Fruit fly (Drosophila melanogaster) whole organism, embryonic: ENCODE results near the gene CG7275.

Source experiments
- Adf1 ChIP-seq: fragments of 200-800 bp; sonication (Bioruptor generic); IDR thresholded peaks from 2 replicates; pipeline ENCODE4 v1.3.6; 2022; ENCODE audit warnings: missing biosample characterization, missing genetic modification characterization
- CG10462 ChIP-seq: fragments of 200-800 bp; sonication (Bioruptor generic); optimal IDR thresholded peaks from 2 replicates; lab custom pipeline; 2016; ENCODE audit warnings: missing biosample characterization, missing genetic modification characterization
- CG11504 ChIP-seq: fragments of 200-800 bp; sonication (Bioruptor generic); optimal IDR thresholded peaks from 3 replicates; lab custom pipeline; 2019; ENCODE audit warnings: missing biosample characterization, mild to moderate bottlenecking, missing genetic modification characterization, moderate library complexity
- CG12219 ChIP-seq: fragments of 200-800 bp; sonication (Bioruptor generic); optimal IDR thresholded peaks from 3 replicates; lab custom pipeline; 2018; ENCODE audit warnings: missing biosample characterization, mild to moderate bottlenecking, missing genetic modification characterization
- CG12236 ChIP-seq: fragments of 200-800 bp; sonication (Bioruptor generic); optimal IDR thresholded peaks from 2 replicates; lab custom pipeline; 2016; ENCODE audit warnings: missing biosample characterization, missing genetic modification characterization
- CG13123 ChIP-seq: fragments of 200-800 bp; sonication (Bioruptor generic); optimal IDR thresholded peaks from 2 replicates; lab custom pipeline; 2016; ENCODE audit warnings: missing biosample characterization, missing genetic modification characterization
- CG14667 ChIP-seq: fragments of 200-800 bp; sonication (Bioruptor generic); IDR thresholded peaks from 2 replicates; pipeline ENCODE4 v1.3.6; 2022; ENCODE audit warnings: missing biosample characterization, missing genetic modification characterization
- CG15479 ChIP-seq: fragments of 200-800 bp; sonication (Bioruptor generic); optimal IDR thresholded peaks from 3 replicates; lab custom pipeline; 2019; ENCODE audit warnings: missing biosample characterization, mild to moderate bottlenecking, missing genetic modification characterization, moderate library complexity
- CG17568 ChIP-seq: fragments of 200-800 bp; sonication (Bioruptor generic); optimal IDR thresholded peaks from 2 replicates; lab custom pipeline; 2018; ENCODE audit warnings: missing biosample characterization, mild to moderate bottlenecking, missing genetic modification characterization, moderate library complexity
- CG17829 ChIP-seq: fragments of 200-800 bp; optimal IDR thresholded peaks from 2 replicates; lab custom pipeline; 2019; ENCODE audit warnings: missing biosample characterization, mild to moderate bottlenecking, missing genetic modification characterization, moderate library complexity
- CG2678 ChIP-seq: fragments of 200-800 bp; sonication (Bioruptor generic); optimal IDR thresholded peaks from 3 replicates; lab custom pipeline; 2019; ENCODE audit warnings: missing biosample characterization, mild to moderate bottlenecking, missing genetic modification characterization, moderate library complexity
- CG2875 ChIP-seq: fragments of 200-800 bp; sonication (Bioruptor generic); optimal IDR thresholded peaks from 2 replicates; lab custom pipeline; 2017; ENCODE audit warnings: missing biosample characterization, mild to moderate bottlenecking, missing genetic modification characterization, missing genetic modification reagents
- CG2889 ChIP-seq: fragments of 200-800 bp; sonication (Bioruptor generic); IDR thresholded peaks from 3 replicates; pipeline ENCODE4 v1.3.6; 2022; ENCODE audit warnings: missing biosample characterization, missing genetic modification characterization
- CG30431 ChIP-seq: fragments of 200-800 bp; sonication (Bioruptor generic); optimal IDR thresholded peaks from 2 replicates; lab custom pipeline; 2017; ENCODE audit warnings: missing biosample characterization, missing genetic modification characterization
- CG5180 ChIP-seq: fragments of 200-800 bp; sonication (Bioruptor generic); optimal IDR thresholded peaks from 3 replicates; lab custom pipeline; 2017; ENCODE audit warnings: missing biosample characterization, missing genetic modification characterization, mild to moderate bottlenecking, moderate library complexity, missing genetic modification reagents
- CG6175 ChIP-seq: fragments of 200-800 bp; sonication (Bioruptor generic); IDR thresholded peaks from 3 replicates; pipeline ENCODE4 v1.3.6; 2022; ENCODE audit warnings: missing biosample characterization, missing genetic modification characterization
- CG6689 ChIP-seq: fragments of 200-800 bp; sonication (Bioruptor generic); IDR thresholded peaks from 2 replicates; pipeline ENCODE4 v1.3.6; 2022; ENCODE audit warnings: missing biosample characterization, missing genetic modification characterization
- CG6813 ChIP-seq: fragments of 200-800 bp; sonication (Bioruptor generic); optimal IDR thresholded peaks from 2 replicates; lab custom pipeline; 2017; ENCODE audit warnings: missing biosample characterization, missing genetic modification characterization, mild to moderate bottlenecking, moderate library complexity, missing genetic modification reagents
- CG9876 ChIP-seq: fragments of 200-800 bp; sonication (Bioruptor generic); optimal IDR thresholded peaks from 2 replicates; lab custom pipeline; 2016; ENCODE audit warnings: missing biosample characterization, missing genetic modification characterization
- CoRest ChIP-seq: fragments of 200-800 bp; sonication (Bioruptor generic); optimal IDR thresholded peaks from 3 replicates; lab custom pipeline; 2018; ENCODE audit warnings: missing biosample characterization, mild to moderate bottlenecking, missing genetic modification characterization, moderate library complexity
- Doc3 ChIP-seq: fragments of 200-800 bp; sonication (Bioruptor generic); IDR thresholded peaks from 3 replicates; pipeline ENCODE4 v1.3.6; 2022; ENCODE audit warnings: missing biosample characterization, missing genetic modification characterization; ENCODE audit not compliant: partially characterized antibody
- Dp ChIP-seq: fragments of 200-800 bp; sonication (Bioruptor generic); optimal IDR thresholded peaks from 2 replicates; lab custom pipeline; 2018; ENCODE audit warnings: missing biosample characterization, mild to moderate bottlenecking, missing genetic modification characterization, moderate library complexity
- Elba2 ChIP-seq: fragments of 200-800 bp; sonication (Bioruptor generic); optimal IDR thresholded peaks from 3 replicates; lab custom pipeline; 2016; ENCODE audit warnings: missing biosample characterization, missing genetic modification characterization
- Ets97D ChIP-seq: fragments of 200-800 bp; sonication (Bioruptor generic); optimal IDR thresholded peaks from 3 replicates; lab custom pipeline; 2016; ENCODE audit warnings: missing biosample characterization, missing genetic modification characterization
- Hr39 ChIP-seq: fragments of >200 bp; optimal IDR thresholded peaks from 2 replicates; lab custom pipeline; 2017
- Lhr ChIP-seq: fragments of 200-800 bp; sonication (Bioruptor generic); optimal IDR thresholded peaks from 3 replicates; lab custom pipeline; 2017; ENCODE audit warnings: mild to moderate bottlenecking, missing biosample characterization, missing genetic modification reagents, missing genetic modification characterization
- MBD-R2 ChIP-seq: fragments of 200-800 bp; sonication (Bioruptor generic); IDR thresholded peaks from 2 replicates; pipeline ENCODE4 v1.3.6; 2022; ENCODE audit warnings: missing biosample characterization, missing genetic modification characterization
- Scr ChIP-seq: fragments of 200-800 bp; sonication (Bioruptor generic); IDR thresholded peaks from 2 replicates; pipeline ENCODE4 v1.3.6; 2022; ENCODE audit warnings: missing biosample characterization, missing genetic modification characterization; ENCODE audit not compliant: partially characterized antibody
- Vsx1 ChIP-seq: fragments of 200-800 bp; sonication (Bioruptor generic); optimal IDR thresholded peaks from 2 replicates; lab custom pipeline; 2017; ENCODE audit warnings: missing biosample characterization, mild to moderate bottlenecking, missing genetic modification characterization, missing genetic modification reagents
- amos ChIP-seq: fragments of 200-800 bp; sonication (Bioruptor generic); IDR thresholded peaks from 2 replicates; pipeline ENCODE4 v1.3.6; 2022; ENCODE audit warnings: missing biosample characterization, missing genetic modification characterization; ENCODE audit not compliant: partially characterized antibody
- ap ChIP-seq: fragments of 200-800 bp; sonication (Bioruptor generic); IDR thresholded peaks from 2 replicates; pipeline ENCODE4 v1.3.6; 2022; ENCODE audit warnings: missing biosample characterization, missing genetic modification characterization
- bcd ChIP-seq: fragments of 200-800 bp; sonication (Bioruptor generic); optimal IDR thresholded peaks from 2 replicates; lab custom pipeline; 2017; ENCODE audit warnings: missing biosample characterization, mild to moderate bottlenecking, missing genetic modification characterization
- bigmax ChIP-seq: fragments of 200-800 bp; sonication (Bioruptor generic); optimal IDR thresholded peaks from 2 replicates; lab custom pipeline; 2018; ENCODE audit warnings: missing biosample characterization, mild to moderate bottlenecking, missing genetic modification characterization
- btn ChIP-seq: fragments of 200-800 bp; sonication (Bioruptor generic); optimal IDR thresholded peaks from 2 replicates; lab custom pipeline; 2016; ENCODE audit warnings: missing biosample characterization, missing genetic modification characterization
- chinmo ChIP-seq: fragments of 200-800 bp; sonication (Bioruptor generic); IDR thresholded peaks from 4 replicates; pipeline ENCODE4 v1.3.6; 2022; ENCODE audit warnings: missing biosample characterization, missing genetic modification characterization; ENCODE audit not compliant: partially characterized antibody
- exex ChIP-seq: fragments of 200-800 bp; sonication (Bioruptor generic); optimal IDR thresholded peaks from 4 replicates; lab custom pipeline; 2018; ENCODE audit warnings: missing biosample characterization, mild to moderate bottlenecking, missing genetic modification characterization, moderate library complexity
- grau ChIP-seq: fragments of 200-800 bp; optimal IDR thresholded peaks from 3 replicates; lab custom pipeline; 2019; ENCODE audit warnings: missing biosample characterization, mild to moderate bottlenecking, missing genetic modification characterization, moderate library complexity
- gsb-n ChIP-seq: fragments of 200-800 bp; sonication (Bioruptor generic); optimal IDR thresholded peaks from 3 replicates; lab custom pipeline; 2018; ENCODE audit warnings: missing biosample characterization, mild to moderate bottlenecking, missing genetic modification characterization
- insv ChIP-seq, 2 experiments: fragments of 200-800 bp; sonication (Bioruptor generic); optimal IDR thresholded peaks; 3 replicates each; lab custom pipeline; 2016 to 2018; ENCODE audit warnings: missing biosample characterization in 2 of 2, missing genetic modification characterization in 2 of 2
- inv ChIP-seq: fragments of 200-800 bp; sonication (Bioruptor generic); IDR thresholded peaks from 2 replicates; pipeline ENCODE4 v1.3.6; 2022; ENCODE audit warnings: missing biosample characterization, missing genetic modification characterization; ENCODE audit not compliant: partially characterized antibody
- luna ChIP-seq: fragments of 200-800 bp; sonication (Bioruptor generic); optimal IDR thresholded peaks from 2 replicates; lab custom pipeline; 2016; ENCODE audit warnings: missing biosample characterization, missing genetic modification characterization
- phol ChIP-seq: fragments of 200-800 bp; sonication (Bioruptor generic); optimal IDR thresholded peaks from 3 replicates; lab custom pipeline; 2018; ENCODE audit warnings: missing biosample characterization, mild to moderate bottlenecking, missing genetic modification characterization, moderate library complexity
- schlank ChIP-seq: fragments of 200-800 bp; sonication (Bioruptor generic); optimal IDR thresholded peaks from 2 replicates; lab custom pipeline; 2018; ENCODE audit warnings: missing biosample characterization, mild to moderate bottlenecking, missing genetic modification characterization
- sens ChIP-seq: fragments of 200-800 bp; sonication (Bioruptor generic); peaks from one replicate; lab custom pipeline; 2016; ENCODE audit warnings: missing biosample characterization, missing genetic modification characterization
- sima ChIP-seq: fragments of 200-800 bp; sonication (Bioruptor generic); optimal IDR thresholded peaks from 2 replicates; lab custom pipeline; 2016; ENCODE audit warnings: missing biosample characterization, missing genetic modification characterization
- tna ChIP-seq: fragments of 200-800 bp; sonication (Bioruptor generic); IDR thresholded peaks from 2 replicates; pipeline ENCODE4 v1.3.6; 2022; ENCODE audit warnings: missing biosample characterization, missing genetic modification characterization; ENCODE audit not compliant: partially characterized antibody
- trem ChIP-seq: fragments of 200-800 bp; optimal IDR thresholded peaks from 3 replicates; lab custom pipeline; 2019; ENCODE audit warnings: missing biosample characterization, mild to moderate bottlenecking, missing genetic modification characterization, moderate library complexity
- vvl ChIP-seq: fragments of 200-800 bp; sonication (Bioruptor generic); IDR thresholded peaks from 2 replicates; pipeline ENCODE4 v1.3.6; 2022; ENCODE audit warnings: missing biosample characterization, missing genetic modification characterization
- zen2 ChIP-seq: fragments of 200-800 bp; sonication (Bioruptor generic); IDR thresholded peaks from 3 replicates; pipeline ENCODE4 v1.3.6; 2022; ENCODE audit warnings: missing biosample characterization, missing genetic modification characterization; ENCODE audit not compliant: partially characterized antibody
- zf30C ChIP-seq: fragments of 200-800 bp; sonication (Bioruptor generic); optimal IDR thresholded peaks from 3 replicates; lab custom pipeline; 2018; ENCODE audit warnings: missing biosample characterization, mild to moderate bottlenecking, missing genetic modification characterization

CG7275 gene

dm6 chr3L:15523806-15524346, 25.1 kb downstream of the CG7275 start, which contains the start of gene CG7945 (continued):
- TF ChIP-seq insv (GFP tag; optimal IDR thresholded peaks at IDR 0.05; lab: Kevin White, UChicago) (no peak), exex (tag; lab: Kevin White, UChicago) (peak; percentile 29), CG2875 (GFP tag; lab: Kevin White, UChicago) (no peak), zen2 (GFP tag; lab: Robert Waterston, UW) (no peak; the same call in 2 of the 3 replicates), CoRest (peak; percentile 10), phol (tag; lab: Kevin White, UChicago) (peak; percentile 10), CG15479 (no peak), CG10462 (GFP tag; lab: Kevin White, UChicago) (no peak), CG6175 (GFP tag; lab: Robert Waterston, UW) (no peak), CG17829 (peak; percentile 43), CG12236 (GFP tag; lab: Kevin White, UChicago) (no peak), CG14667 (no peak), zf30C (no peak), CG6689 (GFP tag; lab: Robert Waterston, UW) (no peak), CG12219 (GFP tag; lab: Kevin White, UChicago) (no peak), CG30431 (GFP tag; lab: Kevin White, UChicago) (no peak), Lhr (GFP tag; lab: Kevin White, UChicago) (peak; percentile 34), Scr (GFP tag; lab: Robert Waterston, UW) (peak; percentile 61), Hr39 (lab: Kevin White, UChicago) (no peak), MBD-R2 (GFP tag; lab: Robert Waterston, UW) (peak; percentile 67), bcd (GFP tag; lab: Kevin White, UChicago) (no peak), Vsx1 (GFP tag; lab: Kevin White, UChicago) (no peak), chinmo (GFP tag; lab: Robert Waterston, UW) (0 out of 4 replicates have a peak, but pooled peaks have one; percentile 54), sima (no peak), CG5180 (GFP tag; lab: Kevin White, UChicago) (no peak), Dp (GFP tag; lab: Kevin White, UChicago) (peak; percentile 98), schlank (tag; lab: Kevin White, UChicago) (no peak), grau (tag; lab: Kevin White, UChicago) (no peak), trem (peak; percentile 70), btn (no peak), inv (GFP tag; lab: Robert Waterston, UW) (no peak), bigmax (GFP tag; lab: Kevin White, UChicago) (no peak), tna (GFP tag; lab: Robert Waterston, UW) (peak; percentile 54; the same call in 1 of the 2 replicates), luna (GFP tag; lab: Kevin White, UChicago) (no peak), gsb-n (peak; percentile 70), CG2678 (tag; lab: Kevin White, UChicago) (no peak), Elba2 (GFP tag; lab: Kevin White, UChicago) (no peak), CG17568 (GFP tag; lab: Kevin White, UChicago) (peak; percentile 17), CG6813 (no peak), ap (GFP tag; lab: Robert Waterston, UW) (no peak), CG9876 (GFP tag; lab: Kevin White, UChicago) (no peak), amos (peak; percentile 64; the same call in 1 of the 2 replicates), Ets97D (GFP tag; lab: Kevin White, UChicago) (peak; percentile 37), CG2889 (GFP tag; lab: Robert Waterston, UW) (no peak), Doc3 (GFP tag; lab: Robert Waterston, UW) (peak; percentile 48; the same call in 2 of the 3 replicates), CG13123 (GFP tag; lab: Kevin White, UChicago) (no peak), sens (GFP tag; lab: Kevin White, UChicago) (no peak), Adf1 (no peak), CG11504 (tag; lab: Kevin White, UChicago) (no peak), vvl (no peak)
